Fruit fly (Drosophila melanogaster) whole organism, embryonic: ENCODE data around the gene CG14395.

Experiments
- ATbp ChIP-seq: fragments of 200-800 bp; sonication (Bioruptor generic); optimal IDR thresholded peaks from 2 replicates; lab custom pipeline; 2017; ENCODE audit warnings: missing biosample characterization, mild to moderate bottlenecking, missing genetic modification characterization, missing genetic modification reagents
- Atf6 ChIP-seq: fragments of 200-800 bp; sonication (Bioruptor generic); IDR thresholded peaks from 2 replicates; pipeline ENCODE4 v1.3.6; 2022; ENCODE audit warnings: missing biosample characterization, missing genetic modification characterization
- CG12071 ChIP-seq: fragments of 200-800 bp; sonication (Bioruptor generic); optimal IDR thresholded peaks from 3 replicates; lab custom pipeline; 2018; ENCODE audit warnings: missing biosample characterization, mild to moderate bottlenecking, missing genetic modification characterization
- CG12236 ChIP-seq: fragments of 200-800 bp; sonication (Bioruptor generic); optimal IDR thresholded peaks from 2 replicates; lab custom pipeline; 2016; ENCODE audit warnings: missing biosample characterization, missing genetic modification characterization
- CG12942 ChIP-seq: fragments of 200-800 bp; sonication (Bioruptor generic); optimal IDR thresholded peaks from 3 replicates; lab custom pipeline; 2016; ENCODE audit warnings: missing biosample characterization, missing genetic modification characterization
- CG13775 ChIP-seq: fragments of 200-800 bp; sonication (Bioruptor generic); optimal IDR thresholded peaks from 3 replicates; lab custom pipeline; 2017; ENCODE audit warnings: missing biosample characterization, mild to moderate bottlenecking, missing genetic modification characterization
- CG14050 ChIP-seq: fragments of 200-800 bp; sonication (Bioruptor generic); IDR thresholded peaks from 3 replicates; pipeline ENCODE4 v1.3.6; 2022; ENCODE audit warnings: missing biosample characterization, missing genetic modification characterization
- CG16863 ChIP-seq: fragments of 200-800 bp; sonication (Bioruptor generic); optimal IDR thresholded peaks from 3 replicates; lab custom pipeline; 2016; ENCODE audit warnings: missing biosample characterization, missing genetic modification characterization
- CG17912 ChIP-seq: fragments of 200-800 bp; sonication (Bioruptor generic); optimal IDR thresholded peaks from 2 replicates; lab custom pipeline; 2018; ENCODE audit warnings: missing biosample characterization, mild to moderate bottlenecking, missing genetic modification characterization
- CG18599 ChIP-seq: fragments of 200-800 bp; sonication (Bioruptor generic); optimal IDR thresholded peaks from 3 replicates; lab custom pipeline; 2017; ENCODE audit warnings: missing biosample characterization, missing genetic modification characterization, mild to moderate bottlenecking, moderate library complexity, missing genetic modification reagents
- CG2712 ChIP-seq: fragments of 200-800 bp; optimal IDR thresholded peaks from 3 replicates; lab custom pipeline; 2019; ENCODE audit warnings: missing biosample characterization, mild to moderate bottlenecking, missing genetic modification characterization, moderate library complexity
- CG3847 ChIP-seq: fragments of 200-800 bp; sonication (Bioruptor generic); IDR thresholded peaks from 2 replicates; pipeline ENCODE4 v1.3.6; 2022; ENCODE audit warnings: missing biosample characterization, missing genetic modification characterization
- CG4404 ChIP-seq: fragments of 200-800 bp; sonication (Bioruptor generic); IDR thresholded peaks from 2 replicates; pipeline ENCODE4 v1.3.6; 2022; ENCODE audit warnings: missing biosample characterization, missing genetic modification characterization
- CG6854 ChIP-seq: fragments of 200-800 bp; sonication (Bioruptor generic); optimal IDR thresholded peaks from 3 replicates; lab custom pipeline; 2017; ENCODE audit warnings: missing biosample characterization, mild to moderate bottlenecking, missing genetic modification characterization
- CG7556 ChIP-seq: fragments of 200-800 bp; sonication (Bioruptor generic); optimal IDR thresholded peaks from 2 replicates; lab custom pipeline; 2017; ENCODE audit warnings: missing biosample characterization, mild to moderate bottlenecking, missing genetic modification characterization
- CG8290 ChIP-seq, 3 experiments: fragments of 200-800 bp; sonication (Bioruptor generic); optimal IDR thresholded peaks; 2 replicates each; lab custom pipeline; 2016 to 2019; ENCODE audit warnings: missing biosample characterization in 3 of 3, missing genetic modification characterization in 3 of 3, mild to moderate bottlenecking in 2 of 3, moderate library complexity in 1 of 3
- D19A ChIP-seq: fragments of 200-800 bp; optimal IDR thresholded peaks from 3 replicates; lab custom pipeline; 2019; ENCODE audit warnings: missing biosample characterization, mild to moderate bottlenecking, missing genetic modification characterization, moderate library complexity
- Doc2 ChIP-seq: fragments of 200-800 bp; sonication (Bioruptor generic); IDR thresholded peaks from 2 replicates; pipeline ENCODE4 v1.3.6; 2022; ENCODE audit warnings: missing biosample characterization, missing genetic modification characterization
- Drgx ChIP-seq: fragments of 200-800 bp; sonication (Bioruptor generic); IDR thresholded peaks from 2 replicates; pipeline ENCODE4 v1.3.6; 2022; ENCODE audit warnings: missing biosample characterization, missing genetic modification characterization
- Fer2 ChIP-seq: fragments of 200-800 bp; sonication (Bioruptor generic); optimal IDR thresholded peaks from 2 replicates; lab custom pipeline; 2018; ENCODE audit warnings: missing biosample characterization, mild to moderate bottlenecking, missing genetic modification characterization, moderate library complexity
- Gsc ChIP-seq: fragments of 200-800 bp; sonication (Bioruptor generic); IDR thresholded peaks from 2 replicates; pipeline ENCODE4 v1.3.6; 2022; ENCODE audit warnings: missing biosample characterization, missing genetic modification characterization
- Hsf ChIP-seq: fragments of 200-800 bp; sonication (Bioruptor generic); optimal IDR thresholded peaks from 3 replicates; lab custom pipeline; 2016; ENCODE audit warnings: missing biosample characterization, missing genetic modification characterization
- NFAT ChIP-seq: fragments of 200-800 bp; sonication (Bioruptor generic); IDR thresholded peaks from 2 replicates; pipeline ENCODE4 v1.3.6; 2022; ENCODE audit warnings: missing biosample characterization, missing genetic modification characterization
- Scr ChIP-seq: fragments of 200-800 bp; sonication (Bioruptor generic); IDR thresholded peaks from 2 replicates; pipeline ENCODE4 v1.3.6; 2022; ENCODE audit warnings: missing biosample characterization, missing genetic modification characterization; ENCODE audit not compliant: partially characterized antibody
- Sox100B ChIP-seq: fragments of 200-800 bp; sonication (Bioruptor generic); optimal IDR thresholded peaks from 3 replicates; lab custom pipeline; 2018; ENCODE audit warnings: missing biosample characterization, mild to moderate bottlenecking, missing genetic modification characterization
- Ssrp ChIP-seq: fragments of 200-800 bp; sonication (Bioruptor generic); optimal IDR thresholded peaks from 2 replicates; lab custom pipeline; 2018; ENCODE audit warnings: missing biosample characterization, mild to moderate bottlenecking, missing genetic modification characterization, moderate library complexity
- ac ChIP-seq: fragments of 200-800 bp; sonication (Bioruptor generic); optimal IDR thresholded peaks from 3 replicates; lab custom pipeline; 2017; ENCODE audit warnings: missing biosample characterization, mild to moderate bottlenecking, missing genetic modification characterization
- ara ChIP-seq: fragments of 200-800 bp; sonication (Bioruptor generic); IDR thresholded peaks from 2 replicates; pipeline ENCODE4 v1.3.6; 2022; ENCODE audit warnings: missing biosample characterization, missing genetic modification characterization
- az2 ChIP-seq: fragments of 200-800 bp; sonication (Bioruptor generic); optimal IDR thresholded peaks from 3 replicates; lab custom pipeline; 2016; ENCODE audit warnings: missing biosample characterization, missing genetic modification characterization
- bab2 ChIP-seq: fragments of 200-800 bp; sonication (Bioruptor generic); optimal IDR thresholded peaks from 2 replicates; lab custom pipeline; 2016; ENCODE audit warnings: missing biosample characterization, missing genetic modification characterization
- cas ChIP-seq: fragments of 200-800 bp; sonication (Bioruptor generic); IDR thresholded peaks from 2 replicates; pipeline ENCODE4 v1.3.6; 2022; ENCODE audit warnings: missing biosample characterization, missing genetic modification characterization
- da ChIP-seq: fragments of 200-800 bp; sonication (Bioruptor generic); optimal IDR thresholded peaks from 2 replicates; lab custom pipeline; 2016; ENCODE audit warnings: missing biosample characterization, missing genetic modification characterization
- dati ChIP-seq: fragments of 200-800 bp; sonication (Bioruptor generic); IDR thresholded peaks from 2 replicates; pipeline ENCODE4 v1.3.6; 2022; ENCODE audit warnings: missing biosample characterization, missing genetic modification characterization
- disco-r ChIP-seq: fragments of 200-800 bp; sonication (Bioruptor generic); optimal IDR thresholded peaks from 2 replicates; lab custom pipeline; 2016; ENCODE audit warnings: missing biosample characterization, missing genetic modification characterization
- dmrt11E ChIP-seq: fragments of 200-800 bp; sonication (Bioruptor generic); optimal IDR thresholded peaks from 3 replicates; lab custom pipeline; 2018; ENCODE audit warnings: missing biosample characterization, mild to moderate bottlenecking, missing genetic modification characterization, moderate library complexity
- dmrt99B ChIP-seq: fragments of 200-800 bp; sonication (Bioruptor generic); optimal IDR thresholded peaks from 2 replicates; lab custom pipeline; 2018; ENCODE audit warnings: missing biosample characterization, mild to moderate bottlenecking, missing genetic modification characterization, moderate library complexity
- gcm ChIP-seq: fragments of 200-800 bp; sonication (Bioruptor generic); optimal IDR thresholded peaks from 2 replicates; lab custom pipeline; 2019; ENCODE audit warnings: missing biosample characterization, mild to moderate bottlenecking, missing genetic modification characterization, moderate library complexity
- gcm2 ChIP-seq: fragments of 200-800 bp; sonication (Bioruptor generic); optimal IDR thresholded peaks from 2 replicates; lab custom pipeline; 2016; ENCODE audit warnings: missing biosample characterization, missing genetic modification characterization
- gsb ChIP-seq: fragments of 200-800 bp; sonication (Bioruptor generic); IDR thresholded peaks from 2 replicates; pipeline ENCODE4 v1.3.6; 2022; ENCODE audit warnings: missing biosample characterization, missing genetic modification characterization
- gt ChIP-seq: fragments of 200-800 bp; sonication (Bioruptor generic); IDR thresholded peaks from 2 replicates; pipeline ENCODE4 v1.3.6; 2022; ENCODE audit warnings: missing biosample characterization, missing genetic modification characterization
- jigr1 ChIP-seq: fragments of 200-800 bp; sonication (Bioruptor generic); IDR thresholded peaks from 3 replicates; pipeline ENCODE4 v1.3.6; 2022; ENCODE audit warnings: missing biosample characterization, missing genetic modification characterization
- nerfin-2 ChIP-seq: fragments of 200-800 bp; sonication (Bioruptor generic); IDR thresholded peaks from 2 replicates; pipeline ENCODE4 v1.3.6; 2022; ENCODE audit warnings: missing biosample characterization, missing genetic modification characterization; ENCODE audit not compliant: partially characterized antibody
- odd ChIP-seq: fragments of 200-800 bp; sonication (Bioruptor generic); optimal IDR thresholded peaks from 2 replicates; lab custom pipeline; 2017; ENCODE audit warnings: missing biosample characterization, mild to moderate bottlenecking, missing genetic modification characterization
- pb ChIP-seq: fragments of 200-800 bp; sonication (Bioruptor generic); optimal IDR thresholded peaks from 3 replicates; lab custom pipeline; 2016; ENCODE audit warnings: missing biosample characterization, missing genetic modification characterization
- seq ChIP-seq: fragments of 200-800 bp; sonication (Bioruptor generic); IDR thresholded peaks from 2 replicates; pipeline ENCODE4 v1.3.6; 2022; ENCODE audit warnings: missing biosample characterization, missing genetic modification characterization
- slou ChIP-seq: fragments of 200-800 bp; sonication (Bioruptor generic); optimal IDR thresholded peaks from 3 replicates; lab custom pipeline; 2016; ENCODE audit warnings: missing biosample characterization, missing genetic modification characterization
- tll ChIP-seq, 2 experiments: fragments of 200-800 bp in 1 of 2; fragments of >200 bp in 1 of 2; sonication (Bioruptor generic) in 1 of 2; optimal IDR thresholded peaks; 2 replicates each; lab custom pipeline; 2017 to 2019; ENCODE audit warnings: missing biosample characterization in 2 of 2, missing genetic modification characterization in 2 of 2, mild to moderate bottlenecking in 1 of 2, moderate library complexity in 1 of 2
- tna ChIP-seq: fragments of 200-800 bp; sonication (Bioruptor generic); IDR thresholded peaks from 2 replicates; pipeline ENCODE4 v1.3.6; 2022; ENCODE audit warnings: missing biosample characterization, missing genetic modification characterization; ENCODE audit not compliant: partially characterized antibody

Gene CG14395

dm6 chr3R:12653511-12654252 lies 8.9 kb upstream of the CG14395 start (continued):
- TF ChIP-seq da (GFP tag; lab: Kevin White, UChicago) = peak; percentile 6
- no peak for TF ChIP-seq Scr (GFP tag; lab: Robert Waterston, UW)
- no peak for TF ChIP-seq tna (GFP tag; lab: Robert Waterston, UW)
- peak; percentile 78 for TF ChIP-seq pb (GFP tag; lab: Kevin White, UChicago)
- no peak for TF ChIP-seq CG8290 (GFP tag; optimal IDR thresholded peaks at IDR 0.05; lab: Kevin White, UChicago)
- peak in 1 of 2 experiments; percentile 76 for TF ChIP-seq CG8290 (tag; optimal IDR thresholded peaks at IDR 0.05; lab: Kevin White, UChicago)
- TF ChIP-seq Sox100B (GFP tag; lab: Kevin White, UChicago) = peak; percentile 92
- TF ChIP-seq gsb (GFP tag; lab: Robert Waterston, UW) = peak; percentile 70
- peak; percentile 83 for TF ChIP-seq CG12942 (GFP tag; lab: Kevin White, UChicago)
- peak; percentile 85 for TF ChIP-seq CG7556 (GFP tag; lab: Kevin White, UChicago)
- peak; percentile 55; the same call in 1 of the 2 replicates for TF ChIP-seq dati (GFP tag; lab: Robert Waterston, UW)
- TF ChIP-seq NFAT (GFP tag; lab: Robert Waterston, UW) = peak; percentile 52; the same call in 1 of the 2 replicates
- TF ChIP-seq CG12236 (GFP tag; lab: Kevin White, UChicago) = peak; percentile 48
- TF ChIP-seq CG16863 (GFP tag; lab: Kevin White, UChicago) = peak; percentile 84
- TF ChIP-seq jigr1 = peak; percentile 64; the same call in 2 of the 3 replicates
- peak; percentile 75 for TF ChIP-seq az2
- TF ChIP-seq Atf6 (GFP tag; lab: Robert Waterston, UW) = peak; percentile 87; the same call in 1 of the 2 replicates
- peak; percentile 77; the same call in 1 of the 2 replicates for TF ChIP-seq Drgx (GFP tag; lab: Robert Waterston, UW)
- TF ChIP-seq Gsc (GFP tag; lab: Robert Waterston, UW) = peak; percentile 78
- peak; percentile 76 for TF ChIP-seq bab2 (GFP tag; lab: Kevin White, UChicago)
- no peak for TF ChIP-seq ac (GFP tag; lab: Kevin White, UChicago)
- TF ChIP-seq CG4404 (GFP tag; lab: Robert Waterston, UW) = peak; percentile 72
- peak; percentile 56 for TF ChIP-seq gcm2 (GFP tag; lab: Kevin White, UChicago)
- TF ChIP-seq Doc2 = 0 out of 2 replicates have a peak, but pooled peaks have one; percentile 38
- TF ChIP-seq CG6854 = peak; percentile 71
- TF ChIP-seq seq = peak; percentile 89
- peak; percentile 61 for TF ChIP-seq Fer2 (tag; lab: Kevin White, UChicago)
- TF ChIP-seq dmrt99B (tag; lab: Kevin White, UChicago) = peak; percentile 94
- TF ChIP-seq CG17912 (GFP tag; lab: Kevin White, UChicago) = no peak
- peak; percentile 67 for TF ChIP-seq gcm (GFP tag; lab: Kevin White, UChicago)
- peak; percentile 75 for TF ChIP-seq CG14050 (GFP tag; lab: Robert Waterston, UW)
- TF ChIP-seq D19A (tag; lab: Kevin White, UChicago) = peak; percentile 68
- TF ChIP-seq odd = peak; percentile 83
- no peak for TF ChIP-seq dmrt11E (tag; lab: Kevin White, UChicago)
- peak; percentile 78 for TF ChIP-seq CG3847
- peak; percentile 72 for TF ChIP-seq gt
- no peak for TF ChIP-seq cas
- TF ChIP-seq Ssrp (tag; lab: Kevin White, UChicago) = peak; percentile 87
- peak; percentile 63 for TF ChIP-seq disco-r (GFP tag; lab: Kevin White, UChicago)
- TF ChIP-seq Hsf (GFP tag; lab: Kevin White, UChicago) = peak; percentile 72
- peak; percentile 86 for TF ChIP-seq ATbp (GFP tag; lab: Kevin White, UChicago)
- peak; percentile 70 for TF ChIP-seq ara (GFP tag; lab: Robert Waterston, UW)
- peak; percentile 17 for TF ChIP-seq slou
- TF ChIP-seq tll (GFP tag; optimal IDR thresholded peaks at IDR 0.05; lab: Kevin White, UChicago) = no peak
- TF ChIP-seq CG13775 (GFP tag; lab: Kevin White, UChicago) = peak; percentile 76
- 0 out of 2 replicates have a peak, but pooled peaks have one; percentile 18 for TF ChIP-seq nerfin-2 (GFP tag; lab: Robert Waterston, UW)
- TF ChIP-seq CG2712 = peak; percentile 81
- TF ChIP-seq CG18599 = peak; percentile 75
- TF ChIP-seq CG12071 (GFP tag; lab: Kevin White, UChicago) = peak; percentile 75
